Worm (Caenorhabditis elegans): ENCODE data around the gene gphr-1.

gphr-1 gene

DNA sequence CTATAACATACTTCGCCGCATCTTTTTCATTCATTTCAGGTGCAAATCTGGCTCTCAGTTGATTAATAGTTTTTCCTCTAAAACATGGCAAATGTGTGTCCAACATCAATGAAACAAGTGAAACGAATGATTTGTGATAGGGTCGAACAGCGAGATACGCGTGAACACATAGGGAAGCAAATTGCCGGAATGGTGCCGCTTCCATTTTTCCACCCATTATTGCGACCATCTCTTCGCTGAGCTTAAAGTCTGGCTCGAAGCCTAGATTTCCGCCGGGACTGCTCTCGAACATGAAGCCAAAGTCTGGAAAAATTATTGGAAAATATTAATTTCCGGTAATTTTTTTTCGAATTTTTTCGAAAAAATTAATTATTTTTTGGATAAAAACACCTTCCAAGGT lies 34.5 kb downstream of the gphr-1 start:
- TF ChIP-seq drap-1 (GFP tag; optimal IDR thresholded peaks at IDR 0.05) (no peak), unc-39 (tag; optimal IDR thresholded peaks at IDR 0.05) (no peak), elt-3 (tag; optimal IDR thresholded peaks at IDR 0.05) (no peak), lin-13 (tag; optimal IDR thresholded peaks at IDR 0.05) (no peak), elt-1 (tag; optimal IDR thresholded peaks at IDR 0.05; ENCODE audit: borderline replicate concordance, insufficient read depth) (no peak), unc-120 (tag; optimal IDR thresholded peaks at IDR 0.05; ENCODE audit: poor library complexity, severe bottlenecking) (no peak), ceh-39 (tag; optimal IDR thresholded peaks at IDR 0.05) (no peak), mep-1 (tag; optimal IDR thresholded peaks at IDR 0.05) (no peak), ceh-83 (GFP tag; optimal IDR thresholded peaks at IDR 0.05) (no peak), snpc-4 (tag; optimal IDR thresholded peaks at IDR 0.05) (no peak), sem-2 (GFP tag; optimal IDR thresholded peaks at IDR 0.05) (no peak), nhr-76 (tag; optimal IDR thresholded peaks at IDR 0.05) (no peak), bed-3 (GFP tag; optimal IDR thresholded peaks at IDR 0.05) (no peak), zip-8 (tag; optimal IDR thresholded peaks at IDR 0.05) (no peak), flh-1 (GFP tag; optimal IDR thresholded peaks at IDR 0.05) (no peak)

DNA sequence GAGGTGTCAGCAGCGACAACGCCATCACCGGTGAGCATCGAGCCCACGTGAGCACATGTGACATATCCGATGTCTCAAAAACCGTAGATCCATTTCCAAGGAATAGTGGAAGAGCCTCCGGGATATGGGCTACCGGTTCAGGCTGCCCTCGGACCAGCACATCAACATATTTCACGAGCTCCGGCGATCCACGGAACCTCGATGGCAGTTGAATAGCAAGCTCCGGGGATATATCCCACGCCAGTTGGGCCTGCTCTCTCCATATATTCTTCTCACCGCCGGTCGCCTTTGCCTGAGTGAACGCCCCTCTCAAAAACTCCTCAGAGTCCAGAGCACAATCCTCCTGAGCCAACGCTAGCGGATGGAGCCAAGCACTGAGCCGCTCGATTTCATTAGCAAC lies 40.9 kb downstream of the gphr-1 start:
- TF ChIP-seq lin-32 (GFP tag; optimal IDR thresholded peaks at IDR 0.05) (no peak), sem-2 (GFP tag; optimal IDR thresholded peaks at IDR 0.05) (no peak), ham-2 (GFP tag; optimal IDR thresholded peaks at IDR 0.05) (no peak), bed-3 (GFP tag; optimal IDR thresholded peaks at IDR 0.05) (no peak), drap-1 (GFP tag; optimal IDR thresholded peaks at IDR 0.05) (no peak), nhr-12 (tag; optimal IDR thresholded peaks at IDR 0.05) (no peak), nhr-28 (tag; optimal IDR thresholded peaks at IDR 0.05) (no peak), elt-1 (tag; optimal IDR thresholded peaks at IDR 0.05; ENCODE audit: borderline replicate concordance, insufficient read depth) (no peak), nhr-2 (tag; optimal IDR thresholded peaks at IDR 0.05) (no peak), elt-3 (tag; optimal IDR thresholded peaks at IDR 0.05) (no peak), unc-62 (GFP tag; optimal IDR thresholded peaks at IDR 0.05) (no peak), cnd-1 (tag; optimal IDR thresholded peaks at IDR 0.05) (no peak)

DNA sequence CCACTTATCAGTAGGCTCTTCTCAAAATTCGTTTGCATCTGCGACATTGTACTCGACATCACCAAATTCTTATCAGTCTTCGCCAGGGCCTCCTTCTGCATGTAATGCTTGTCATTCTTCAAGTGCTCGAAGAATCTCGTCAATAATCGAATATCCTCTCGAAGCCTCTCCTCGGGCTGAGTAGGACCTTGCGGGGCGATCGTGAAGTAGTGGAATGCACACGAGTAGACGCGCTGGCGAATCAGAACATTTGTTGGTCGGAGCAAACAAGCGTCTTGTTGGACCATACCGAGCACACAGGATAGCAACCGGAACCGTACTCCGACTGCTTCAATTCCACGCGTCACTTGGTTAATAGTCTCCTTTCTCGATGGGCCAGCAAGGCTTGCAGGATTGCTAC lies 41.6 kb downstream of the gphr-1 start:
- no peak for TF ChIP-seq elt-1 (tag; optimal IDR thresholded peaks at IDR 0.05; ENCODE audit: borderline replicate concordance, insufficient read depth)

DNA sequence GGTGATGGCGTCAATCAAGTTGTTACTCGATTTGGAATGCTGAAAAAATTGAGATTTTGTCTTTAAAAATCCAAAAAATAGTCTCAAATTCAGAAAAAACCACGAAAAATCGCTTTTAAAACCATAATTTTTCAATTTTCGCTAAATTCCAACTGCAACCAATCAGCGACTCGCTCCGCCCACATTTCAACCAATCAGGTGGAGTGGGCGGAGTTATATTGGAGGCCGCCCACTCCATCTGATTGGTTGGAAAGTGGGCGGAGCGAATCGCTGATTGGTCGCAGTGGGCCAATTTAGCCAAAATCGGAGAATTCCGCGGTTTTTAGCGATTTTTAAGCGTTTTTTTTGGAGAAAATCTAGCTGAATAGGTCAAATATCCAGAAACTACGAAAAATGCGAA lies 51.0 kb downstream of the gphr-1 start:
- TF ChIP-seq tbx-8 (GFP tag; optimal IDR thresholded peaks at IDR 0.05) (no peak), nhr-237 (tag; optimal IDR thresholded peaks at IDR 0.05) (no peak), unc-39 (tag; optimal IDR thresholded peaks at IDR 0.05) (no peak), blmp-1 (tag; optimal IDR thresholded peaks at IDR 0.05) (no peak), ztf-11 (tag; optimal IDR thresholded peaks at IDR 0.05) (no peak), unc-120 (tag; optimal IDR thresholded peaks at IDR 0.05; ENCODE audit: poor library complexity, severe bottlenecking) (no peak), sptf-1 (tag; optimal IDR thresholded peaks at IDR 0.05) (no peak), ceh-39 (tag; optimal IDR thresholded peaks at IDR 0.05) (no peak), ceh-43 (GFP tag; optimal IDR thresholded peaks at IDR 0.05) (no peak), nhr-2 (tag; optimal IDR thresholded peaks at IDR 0.05) (no peak), ceh-83 (GFP tag; optimal IDR thresholded peaks at IDR 0.05) (no peak), nhr-12 (tag; optimal IDR thresholded peaks at IDR 0.05) (no peak), nhr-28 (tag; optimal IDR thresholded peaks at IDR 0.05) (no peak), bed-3 (GFP tag; optimal IDR thresholded peaks at IDR 0.05) (no peak), zip-8 (tag; optimal IDR thresholded peaks at IDR 0.05) (no peak), drap-1 (GFP tag; optimal IDR thresholded peaks at IDR 0.05) (no peak), unc-62 (GFP tag; optimal IDR thresholded peaks at IDR 0.05) (no peak)

DNA sequence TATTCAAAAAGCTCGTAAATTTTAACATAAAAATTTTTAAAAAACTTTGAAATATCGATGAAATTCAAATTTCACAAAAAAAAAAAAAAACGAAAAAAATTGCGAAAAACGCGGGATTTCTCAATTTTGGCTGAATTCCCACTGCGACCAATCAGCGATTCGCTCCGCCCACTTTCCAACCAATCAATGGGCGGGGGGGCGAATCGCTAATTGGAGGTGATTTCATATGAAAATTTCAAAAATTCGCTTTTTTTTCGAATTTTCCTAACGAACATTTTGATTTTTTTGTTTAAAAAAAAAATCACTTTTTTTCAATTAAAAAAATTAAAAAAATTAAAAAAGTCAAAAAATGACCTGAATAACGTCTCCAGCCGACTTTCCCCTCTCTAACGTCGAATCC lies 51.5 kb downstream of the gphr-1 start:
- no peak for TF ChIP-seq blmp-1 (tag; optimal IDR thresholded peaks at IDR 0.05)
- no peak for TF ChIP-seq ceh-83 (GFP tag; optimal IDR thresholded peaks at IDR 0.05)
- no peak for TF ChIP-seq unc-120 (tag; optimal IDR thresholded peaks at IDR 0.05; ENCODE audit: poor library complexity, severe bottlenecking)
- no peak for TF ChIP-seq ceh-43 (GFP tag; optimal IDR thresholded peaks at IDR 0.05)
- TF ChIP-seq nhr-237 (tag; optimal IDR thresholded peaks at IDR 0.05): no peak
- TF ChIP-seq drap-1 (GFP tag; optimal IDR thresholded peaks at IDR 0.05): no peak
- TF ChIP-seq M03D4.4 (tag; optimal IDR thresholded peaks at IDR 0.05): no peak
- no peak for TF ChIP-seq nhr-2 (tag; optimal IDR thresholded peaks at IDR 0.05)
- no peak for TF ChIP-seq lin-13 (tag; optimal IDR thresholded peaks at IDR 0.05)
- no peak for TF ChIP-seq sptf-1 (tag; optimal IDR thresholded peaks at IDR 0.05)
